Worm (Caenorhabditis elegans) whole organism, L2 larva: ENCODE data around the gene baz-2.

ENCODE experiments used
- ZK546.5 ChIP-seq: sonication (generic microtip); optimal IDR thresholded peaks from 2 replicates; lab custom pipeline; 2017; ENCODE audit warnings: missing biosample characterization, missing genetic modification characterization
- ama-1 ChIP-seq: fragments of 150-350 bp; optimal IDR thresholded peaks from 2 replicates; lab custom pipeline; 2018; ENCODE audit warnings: inconsistent platforms
- ceh-16 ChIP-seq: fragments of 150-350 bp; optimal IDR thresholded peaks from 2 replicates; lab custom pipeline; 2014; ENCODE audit warnings: missing biosample characterization, missing genetic modification characterization
- egl-27 ChIP-seq: sonication (generic microtip); optimal IDR thresholded peaks from 3 replicates; lab custom pipeline; 2017; ENCODE audit warnings: missing biosample characterization, missing genetic modification reagents, missing genetic modification characterization
- mdl-1 ChIP-seq, 2 experiments: fragments of 150-350 bp in 1 of 2; sonication (generic microtip) in 1 of 2; optimal IDR thresholded peaks; 2 replicates each; lab custom pipeline; 2017; ENCODE audit warnings: missing biosample characterization in 2 of 2, missing genetic modification characterization in 2 of 2
- nhr-11 ChIP-seq: fragments of 150-350 bp; optimal IDR thresholded peaks from 2 replicates; lab custom pipeline; 2014; ENCODE audit warnings: missing biosample characterization, missing genetic modification characterization
- nhr-12 ChIP-seq: fragments of 150-350 bp; optimal IDR thresholded peaks from 2 replicates; lab custom pipeline; 2014; ENCODE audit warnings: missing biosample characterization, missing genetic modification characterization
- nhr-25 ChIP-seq: fragments of 150-350 bp; sonication (generic microtip); optimal IDR thresholded peaks from 3 replicates; lab custom pipeline; 2014; ENCODE audit warnings: missing biosample characterization, missing genetic modification characterization
- skn-1 ChIP-seq: sonication (generic microtip); optimal IDR thresholded peaks from 2 replicates; lab custom pipeline; 2017; ENCODE audit warnings: missing biosample characterization, missing genetic modification characterization
- snpc-4 ChIP-seq: fragments of 150-350 bp; optimal IDR thresholded peaks from 2 replicates; lab custom pipeline; 2014; ENCODE audit warnings: missing biosample characterization, missing genetic modification characterization
- unc-62 ChIP-seq: fragments of 150-350 bp; optimal IDR thresholded peaks from 2 replicates; lab custom pipeline; 2014; ENCODE audit warnings: missing biosample characterization, missing genetic modification reagents, missing genetic modification characterization
- zag-1 ChIP-seq: fragments of 150-350 bp; optimal IDR thresholded peaks from 2 replicates; lab custom pipeline; 2014; ENCODE audit warnings: missing biosample characterization, missing genetic modification characterization
- ztf-11 ChIP-seq: sonication (generic microtip); optimal IDR thresholded peaks from 2 replicates; lab custom pipeline; 2017; ENCODE audit warnings: missing biosample characterization, missing genetic modification characterization

DNA sequence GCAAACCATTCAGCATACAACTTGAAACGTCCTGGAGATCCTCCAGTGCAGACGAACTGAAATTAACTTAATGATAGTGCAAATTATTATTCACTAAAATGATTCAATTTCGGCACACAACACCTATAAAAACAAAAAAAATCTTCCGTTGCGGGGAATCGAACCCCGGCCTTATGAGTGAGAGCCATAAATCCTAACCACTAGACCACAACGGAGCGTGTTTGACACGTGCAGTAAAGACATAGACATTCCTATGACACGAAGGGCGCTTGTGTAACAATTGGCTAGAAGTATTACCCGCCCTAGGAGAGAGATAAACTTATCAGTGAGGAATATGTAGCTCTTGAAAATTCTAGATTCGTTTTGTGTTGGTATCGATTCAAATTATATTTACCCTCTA is 13.8 kb downstream of the baz-2 start:
- TF ChIP-seq egl-27 (tag; lab: Kevin White, UChicago) (no peak), snpc-4 (tag; lab: Kevin White, UChicago) (no peak), ceh-16 (tag; lab: Kevin White, UChicago) (no peak), ztf-11 (tag; lab: Kevin White, UChicago) (no peak), nhr-25 (tag; lab: Kevin White, UChicago) (peak; percentile 14), nhr-12 (tag; lab: Kevin White, UChicago) (no peak), zag-1 (tag; lab: Kevin White, UChicago) (no peak), nhr-11 (tag; lab: Kevin White, UChicago) (no peak), ama-1 (lab: Kevin White, UChicago) (peak; percentile 43), unc-62 (GFP tag; lab: Kevin White, UChicago) (no peak), mdl-1 (tag; optimal IDR thresholded peaks at IDR 0.05; lab: Kevin White, UChicago) (peak; percentile 10 to 71), skn-1 (no peak), ZK546.5 (tag; lab: Kevin White, UChicago) (no peak)
